Fruit fly (Drosophila melanogaster): ENCODE results near the gene CG6961.

CG6961 gene

dm6 chrX:18775839-18776538 lies 12.0 kb downstream of the CG6961 start:
- TF ChIP-seq ttk (optimal IDR thresholded peaks at IDR 0.05), result no peak
- no peak for TF ChIP-seq Sin3A (optimal IDR thresholded peaks at IDR 0.05)
- TF ChIP-seq h (optimal IDR thresholded peaks at IDR 0.05), result no peak
- TF ChIP-seq Myc (optimal IDR thresholded peaks at IDR 0.05), result no peak
- no peak for TF ChIP-seq psq (optimal IDR thresholded peaks at IDR 0.05)
- no peak for TF ChIP-seq insv (optimal IDR thresholded peaks at IDR 0.05)

dm6 chrX:18774818-18775343 lies 13.1 kb downstream of the CG6961 start, which contains the start of gene CG6891:
Gene CG6891 (plus strand): TSS chrX:18775228.
- no peak for TF ChIP-seq insv (optimal IDR thresholded peaks at IDR 0.05)

- no peak for TF ChIP-seq Sin3A (optimal IDR thresholded peaks at IDR 0.05)
- TF ChIP-seq psq (optimal IDR thresholded peaks at IDR 0.05), result no peak
- no peak for TF ChIP-seq h (optimal IDR thresholded peaks at IDR 0.05)
These were observed 14.2 kb downstream of the CG6961 start, which contains the start of gene CCKLR-17D3 for dm6 chrX:18773817-18774216. Gene CCKLR-17D3 (minus strand): TSS chrX:18774027.

- TF ChIP-seq insv (optimal IDR thresholded peaks at IDR 0.05) (no peak), psq (optimal IDR thresholded peaks at IDR 0.05) (no peak), Sin3A (optimal IDR thresholded peaks at IDR 0.05) (no peak), ttk (optimal IDR thresholded peaks at IDR 0.05) (no peak), Myc (optimal IDR thresholded peaks at IDR 0.05) (no peak), h (optimal IDR thresholded peaks at IDR 0.05) (no peak)
These were observed 16.0 kb downstream of the CG6961 start for dm6 chrX:18771995-18772394.

dm6 chrX:18771356-18771755 lies 16.7 kb downstream of the CG6961 start:
- TF ChIP-seq insv (optimal IDR thresholded peaks at IDR 0.05) (no peak), Sin3A (optimal IDR thresholded peaks at IDR 0.05) (no peak), psq (optimal IDR thresholded peaks at IDR 0.05) (no peak), h (optimal IDR thresholded peaks at IDR 0.05) (no peak), Myc (optimal IDR thresholded peaks at IDR 0.05) (no peak), ttk (optimal IDR thresholded peaks at IDR 0.05) (no peak)

- TF ChIP-seq ttk (optimal IDR thresholded peaks at IDR 0.05), result no peak
- no peak for TF ChIP-seq insv (optimal IDR thresholded peaks at IDR 0.05)
- no peak for TF ChIP-seq Sin3A (optimal IDR thresholded peaks at IDR 0.05)
- TF ChIP-seq h (optimal IDR thresholded peaks at IDR 0.05), result no peak
- TF ChIP-seq psq (optimal IDR thresholded peaks at IDR 0.05), result no peak
- no peak for TF ChIP-seq Myc (optimal IDR thresholded peaks at IDR 0.05)
These were observed 39.8 kb downstream of the CG6961 start, which contains the start of gene CG12609 for dm6 chrX:18748206-18748605. Gene CG12609 (minus strand): TSS chrX:18748306.

- TF ChIP-seq h (optimal IDR thresholded peaks at IDR 0.05) (no peak), insv (optimal IDR thresholded peaks at IDR 0.05) (no peak), psq (optimal IDR thresholded peaks at IDR 0.05) (no peak), Sin3A (optimal IDR thresholded peaks at IDR 0.05) (no peak), ttk (optimal IDR thresholded peaks at IDR 0.05) (no peak), Myc (optimal IDR thresholded peaks at IDR 0.05) (no peak)
These were observed 48.2 kb downstream of the CG6961 start, which contains the start of gene CG6873 for dm6 chrX:18739795-18740194. Gene CG6873 (minus strand): TSS chrX:18739895.
